Worm (Caenorhabditis elegans) whole organism, mixed stage, embryonic: Measurements from ENCODE around the gene ncx-6.

Source experiments
- blmp-1 ChIP-seq: fragments of 150-350 bp; optimal IDR thresholded peaks from 2 replicates; lab custom pipeline; 2014; ENCODE audit warnings: missing biosample characterization, missing genetic modification characterization
- elt-1 ChIP-seq: sonication (generic microtip); optimal IDR thresholded peaks from 2 replicates; lab custom pipeline; 2017; ENCODE audit warnings: missing genetic modification characterization, mild to moderate bottlenecking, missing compliant biosample characterization, antibody characterized with exemption, moderate library complexity, borderline replicate concordance; ENCODE audit not compliant: insufficient read depth
- hlh-1 ChIP-seq: fragments of 150-350 bp; optimal IDR thresholded peaks from 2 replicates; lab custom pipeline; 2014; ENCODE audit warnings: missing biosample characterization, missing genetic modification reagents, missing genetic modification characterization
- mab-5 ChIP-seq: fragments of 150-350 bp; optimal IDR thresholded peaks from 2 replicates; lab custom pipeline; 2014; ENCODE audit warnings: missing biosample characterization, missing genetic modification characterization
- mep-1 ChIP-seq: fragments of 150-350 bp; optimal IDR thresholded peaks from 2 replicates; lab custom pipeline; 2017; ENCODE audit warnings: missing biosample characterization, missing genetic modification reagents, missing genetic modification characterization, inconsistent platforms
- mls-2 ChIP-seq: sonication (generic microtip); optimal IDR thresholded peaks from 2 replicates; lab custom pipeline; 2016; ENCODE audit warnings: mild to moderate bottlenecking, missing genetic modification characterization, moderate library complexity, missing compliant biosample characterization
- nhr-12 ChIP-seq: fragments of 150-350 bp; optimal IDR thresholded peaks from 2 replicates; lab custom pipeline; 2014; ENCODE audit warnings: missing biosample characterization, missing genetic modification characterization
- nhr-76 ChIP-seq: sonication (generic microtip); optimal IDR thresholded peaks from 2 replicates; lab custom pipeline; 2017; ENCODE audit warnings: missing biosample characterization, missing genetic modification characterization
- snpc-4 ChIP-seq: fragments of 150-350 bp; optimal IDR thresholded peaks from 2 replicates; lab custom pipeline; 2014; ENCODE audit warnings: missing biosample characterization, missing genetic modification characterization
- tbx-8 ChIP-seq: fragments of 200-800 bp; sonication (Bioruptor generic); optimal IDR thresholded peaks from 2 replicates; lab custom pipeline; 2018; ENCODE audit warnings: mild to moderate bottlenecking, missing genetic modification characterization, moderate library complexity, missing compliant biosample characterization
- unc-62 ChIP-seq: fragments of 150-350 bp; optimal IDR thresholded peaks from 2 replicates; lab custom pipeline; 2014; ENCODE audit warnings: missing biosample characterization, missing genetic modification reagents, missing genetic modification characterization
- ztf-11 ChIP-seq: fragments of 150-350 bp; optimal IDR thresholded peaks from 2 replicates; lab custom pipeline; 2014; ENCODE audit warnings: missing biosample characterization, missing genetic modification characterization

DNA sequence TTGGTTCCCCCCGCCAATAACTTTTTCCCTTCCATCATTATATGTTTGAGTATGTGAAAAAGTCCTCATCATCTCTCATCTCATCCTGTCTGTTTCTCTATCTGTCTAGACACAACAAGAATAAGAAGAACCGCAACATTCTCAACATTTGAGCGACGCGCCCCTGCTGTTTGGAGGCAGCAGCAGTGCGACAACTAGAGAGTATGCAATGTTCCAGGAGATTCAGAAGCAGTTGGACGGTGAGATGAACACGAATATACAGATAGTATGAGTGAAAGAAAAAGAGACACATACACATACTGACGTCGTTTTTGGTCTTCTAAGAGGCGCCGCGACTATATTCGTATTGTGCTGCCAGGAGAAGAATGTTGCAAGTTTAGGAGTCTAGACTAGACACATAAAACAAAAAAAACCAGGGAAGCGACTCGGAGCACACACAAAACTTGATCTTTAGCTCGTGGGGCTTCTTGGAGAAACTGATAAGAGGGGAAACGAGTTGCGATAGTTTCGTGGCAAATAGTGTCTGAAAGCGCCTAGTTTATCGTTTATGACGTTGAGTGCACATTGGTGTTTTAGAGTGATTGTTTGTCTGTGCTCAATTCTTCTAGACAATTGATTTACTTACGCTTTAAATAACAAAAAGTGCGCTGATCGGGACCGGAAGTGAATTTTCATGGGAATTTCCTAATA lies 48.1 kb downstream of the ncx-6 start:
- TF ChIP-seq mab-5 (tag; lab: Kevin White, UChicago) (no peak), tbx-8 (GFP tag; lab: Kevin White, UChicago) (no peak), hlh-1 (tag; lab: Kevin White, UChicago) (no peak), mep-1 (tag; lab: Kevin White, UChicago) (no peak), nhr-12 (no peak), nhr-76 (tag; lab: Kevin White, UChicago) (no peak), unc-62 (GFP tag; lab: Kevin White, UChicago) (peak; percentile 18), blmp-1 (tag; lab: Kevin White, UChicago) (no peak), ztf-11 (tag; lab: Kevin White, UChicago) (no peak), snpc-4 (no peak), mls-2 (tag; lab: Kevin White, UChicago) (no peak), elt-1 (tag; lab: Kevin White, UChicago) (no peak)
